Worm (Caenorhabditis elegans) whole organism, L4 larva: ENCODE measurements around the gene Y57G11C.5.

Experiments used
- D1046.2 ChIP-seq: fragments of 200-800 bp; sonication (Bioruptor generic); IDR thresholded peaks from 2 replicates; pipeline ENCODE4 v1.3.6; 2022; ENCODE audit warnings: missing genetic modification characterization, missing compliant biosample characterization
- R02D3.7 ChIP-seq: fragments of 150-350 bp; sonication (generic microtip); optimal IDR thresholded peaks from 3 replicates; lab custom pipeline; 2014; ENCODE audit warnings: missing biosample characterization, missing genetic modification characterization
- Y75B8A.6 ChIP-seq: fragments of 200-800 bp; sonication (Bioruptor generic); IDR thresholded peaks from 2 replicates; pipeline ENCODE4 v1.3.6; 2022; ENCODE audit warnings: missing genetic modification reagents, missing genetic modification characterization, missing compliant biosample characterization
- ZK546.5 ChIP-seq, 2 experiments: sonication (generic microtip); optimal IDR thresholded peaks; 2 replicates each; lab custom pipeline; 2017; ENCODE audit warnings: missing biosample characterization in 2 of 2, missing genetic modification characterization in 2 of 2
- aha-1 ChIP-seq: fragments of 150-350 bp; peaks from one replicate; lab custom pipeline; 2014; ENCODE audit warnings: missing biosample characterization, missing genetic modification characterization
- aly-2 ChIP-seq: sonication (generic microtip); optimal IDR thresholded peaks from 2 replicates; lab custom pipeline; 2018; ENCODE audit warnings: missing biosample characterization, missing genetic modification characterization
- arid-1 ChIP-seq: fragments of 200-800 bp; sonication (Bioruptor generic); conservative IDR thresholded peaks from 2 replicates; pipeline ENCODE4 v1.3.6; 2022; ENCODE audit warnings: missing genetic modification reagents, missing genetic modification characterization, missing compliant biosample characterization
- attf-4 ChIP-seq: sonication (generic microtip); optimal IDR thresholded peaks from 3 replicates; lab custom pipeline; 2017; ENCODE audit warnings: missing biosample characterization, missing genetic modification characterization
- ceh-20 ChIP-seq: fragments of 200-800 bp; sonication (Bioruptor generic); IDR thresholded peaks from 2 replicates; pipeline ENCODE4 v1.3.6; 2022; ENCODE audit warnings: missing genetic modification reagents, missing genetic modification characterization, missing compliant biosample characterization
- ces-1 ChIP-seq: fragments of 150-350 bp; sonication (generic microtip); optimal IDR thresholded peaks from 4 replicates; lab custom pipeline; 2014; ENCODE audit warnings: missing biosample characterization, missing genetic modification reagents, missing genetic modification characterization
- ctbp-1 ChIP-seq: fragments of 200-800 bp; sonication (Bioruptor generic); IDR thresholded peaks from 2 replicates; pipeline ENCODE4 v1.3.6; 2022; ENCODE audit warnings: missing genetic modification reagents, missing genetic modification characterization, missing compliant biosample characterization
- daf-12 ChIP-seq: fragments of 150-350 bp; optimal IDR thresholded peaks from 2 replicates; lab custom pipeline; 2014; ENCODE audit warnings: missing biosample characterization, missing genetic modification reagents, missing genetic modification characterization
- daf-16 ChIP-seq, 3 experiments: sonication (generic microtip); optimal IDR thresholded peaks; 2 replicates each; lab custom pipeline; 2016 to 2017; ENCODE audit warnings: missing genetic modification characterization in 3 of 3, missing genetic modification reagents in 3 of 3, mild to moderate bottlenecking in 2 of 3, missing compliant biosample characterization in 2 of 3, missing biosample characterization in 1 of 3, moderate library complexity in 1 of 3
- daf-19 ChIP-seq: fragments of 200-800 bp; sonication (Bioruptor generic); conservative IDR thresholded peaks from 2 replicates; pipeline ENCODE4 v1.3.6; 2022; ENCODE audit warnings: missing genetic modification characterization, missing compliant biosample characterization
- dmd-8 ChIP-seq: fragments of 200-800 bp; sonication (Bioruptor generic); IDR thresholded peaks from 2 replicates; pipeline ENCODE4 v1.3.6; 2022; ENCODE audit warnings: missing genetic modification characterization, missing compliant biosample characterization
- duxl-1 ChIP-seq: sonication (generic microtip); optimal IDR thresholded peaks from 2 replicates; lab custom pipeline; 2016; ENCODE audit warnings: mild to moderate bottlenecking, missing genetic modification characterization, moderate library complexity, missing compliant biosample characterization; ENCODE audit not compliant: poor library complexity
- dve-1 ChIP-seq: sonication (generic microtip); optimal IDR thresholded peaks from 2 replicates; lab custom pipeline; 2017; ENCODE audit warnings: antibody characterized with exemption, mild to moderate bottlenecking, missing genetic modification characterization, missing compliant biosample characterization; ENCODE audit not compliant: insufficient read depth
- egl-27 ChIP-seq: sonication (generic microtip); optimal IDR thresholded peaks from 3 replicates; lab custom pipeline; 2017; ENCODE audit warnings: missing biosample characterization, missing genetic modification reagents, missing genetic modification characterization
- egl-43 ChIP-seq: fragments of 200-800 bp; sonication (Bioruptor generic); IDR thresholded peaks from 2 replicates; pipeline ENCODE4 v1.3.6; 2022; ENCODE audit warnings: missing genetic modification reagents, missing genetic modification characterization, missing compliant biosample characterization
- fkh-10 ChIP-seq: fragments of 150-350 bp; optimal IDR thresholded peaks from 2 replicates; lab custom pipeline; 2014; ENCODE audit warnings: missing biosample characterization, missing genetic modification reagents, missing genetic modification characterization
- gei-8 ChIP-seq: fragments of 200-800 bp; sonication (Bioruptor generic); optimal IDR thresholded peaks from 2 replicates; lab custom pipeline; 2018; ENCODE audit warnings: mild to moderate bottlenecking, missing genetic modification characterization, missing compliant biosample characterization
- hif-1 ChIP-seq, 2 experiments: sonication (generic microtip); optimal IDR thresholded peaks; 2 replicates each; lab custom pipeline; 2016 to 2017; ENCODE audit warnings: missing compliant biosample characterization in 2 of 2, missing genetic modification characterization in 2 of 2, missing genetic modification reagents in 2 of 2, missing genotype in 2 of 2, mild to moderate bottlenecking in 1 of 2
- hlh-11 ChIP-seq: fragments of 200-800 bp; sonication (Bioruptor generic); optimal IDR thresholded peaks from 2 replicates; lab custom pipeline; 2018; ENCODE audit warnings: mild to moderate bottlenecking, missing genetic modification characterization, missing compliant biosample characterization
- lin-1 ChIP-seq: fragments of 200-800 bp; sonication (Bioruptor generic); IDR thresholded peaks from 2 replicates; pipeline ENCODE4 v1.3.6; 2022; ENCODE audit warnings: missing genetic modification reagents, missing genetic modification characterization, missing compliant biosample characterization
- lin-13 ChIP-seq: fragments of 150-350 bp; optimal IDR thresholded peaks from 2 replicates; lab custom pipeline; 2014; ENCODE audit warnings: missing biosample characterization, missing genetic modification reagents, missing genetic modification characterization
- lin-38 ChIP-seq: fragments of 200-800 bp; sonication (Bioruptor generic); IDR thresholded peaks from 2 replicates; pipeline ENCODE4 v1.3.6; 2022; ENCODE audit warnings: missing genetic modification reagents, missing genetic modification characterization, missing compliant biosample characterization
- lir-3 ChIP-seq: sonication (generic microtip); optimal IDR thresholded peaks from 2 replicates; lab custom pipeline; 2016; ENCODE audit warnings: mild to moderate bottlenecking, missing genetic modification characterization, missing compliant biosample characterization
- lsy-2 ChIP-seq, 2 experiments: fragments of 150-350 bp in 1 of 2; sonication (generic microtip) in 1 of 2; optimal IDR thresholded peaks; 2 replicates each; lab custom pipeline; 2014 to 2017; ENCODE audit warnings: missing biosample characterization in 2 of 2, missing genetic modification characterization in 2 of 2
- madf-5 ChIP-seq, 2 experiments: fragments of 200-800 bp; sonication (Bioruptor generic); IDR thresholded peaks; 2 replicates each; pipeline ENCODE4 v1.3.6; 2022; ENCODE audit warnings: missing compliant biosample characterization in 2 of 2, missing genetic modification characterization in 2 of 2
- mes-2 ChIP-seq: sonication (generic microtip); optimal IDR thresholded peaks from 2 replicates; lab custom pipeline; 2016; ENCODE audit warnings: missing genotype, mild to moderate bottlenecking, missing genetic modification characterization, missing compliant biosample characterization; ENCODE audit not compliant: poor library complexity, severe bottlenecking
- mxl-3 ChIP-seq: fragments of 200-800 bp; sonication (Bioruptor generic); optimal IDR thresholded peaks from 2 replicates; lab custom pipeline; 2018; ENCODE audit warnings: mild to moderate bottlenecking, missing genetic modification characterization, missing compliant biosample characterization
- nhr-102 ChIP-seq: sonication (generic microtip); optimal IDR thresholded peaks from 2 replicates; lab custom pipeline; 2016; ENCODE audit warnings: mild to moderate bottlenecking, missing genetic modification characterization, moderate library complexity, missing compliant biosample characterization
- nhr-41 ChIP-seq: fragments of 200-800 bp; sonication (Bioruptor generic); IDR thresholded peaks from 2 replicates; pipeline ENCODE4 v1.3.6; 2022; ENCODE audit warnings: missing genetic modification reagents, missing genetic modification characterization, missing compliant biosample characterization
- nhr-42 ChIP-seq: fragments of 200-800 bp; sonication (Bioruptor generic); IDR thresholded peaks from 2 replicates; pipeline ENCODE4 v1.3.6; 2022; ENCODE audit warnings: missing genetic modification characterization, missing compliant biosample characterization
- nhr-48 ChIP-seq: sonication (generic microtip); optimal IDR thresholded peaks from 2 replicates; lab custom pipeline; 2016; ENCODE audit warnings: mild to moderate bottlenecking, missing genetic modification characterization, missing compliant biosample characterization
- nhr-6 ChIP-seq: fragments of 150-350 bp; optimal IDR thresholded peaks from 2 replicates; lab custom pipeline; 2014; ENCODE audit warnings: missing biosample characterization, missing genetic modification characterization
- php-3 ChIP-seq: fragments of 200-800 bp; sonication (Bioruptor generic); IDR thresholded peaks from 2 replicates; pipeline ENCODE4 v1.3.6; 2022; ENCODE audit warnings: missing genetic modification reagents, missing genetic modification characterization, missing compliant biosample characterization
- skn-1 ChIP-seq: fragments of 150-350 bp; optimal IDR thresholded peaks from 2 replicates; lab custom pipeline; 2014; ENCODE audit warnings: missing biosample characterization, missing genetic modification characterization
- snpc-4 ChIP-seq: fragments of 150-350 bp; optimal IDR thresholded peaks from 2 replicates; lab custom pipeline; 2014; ENCODE audit warnings: missing biosample characterization, missing genetic modification characterization
- spr-1 ChIP-seq: sonication (generic microtip); optimal IDR thresholded peaks from 2 replicates; lab custom pipeline; 2016; ENCODE audit warnings: mild to moderate bottlenecking, missing genetic modification characterization, missing compliant biosample characterization
- spr-3 ChIP-seq: fragments of 200-800 bp; sonication (Bioruptor generic); optimal IDR thresholded peaks from 2 replicates; lab custom pipeline; 2018; ENCODE audit warnings: mild to moderate bottlenecking, missing genetic modification characterization, missing compliant biosample characterization
- tag-97 ChIP-seq: fragments of 200-800 bp; sonication (Bioruptor generic); IDR thresholded peaks from 2 replicates; pipeline ENCODE4 v1.3.6; 2022; ENCODE audit warnings: missing genetic modification characterization, missing compliant biosample characterization
- unc-130 ChIP-seq: sonication (generic microtip); optimal IDR thresholded peaks from 2 replicates; lab custom pipeline; 2016; ENCODE audit warnings: missing genetic modification reagents, missing genetic modification characterization, missing compliant biosample characterization
- zfp-2 ChIP-seq: sonication (generic microtip); optimal IDR thresholded peaks from 2 replicates; lab custom pipeline; 2016; ENCODE audit warnings: mild to moderate bottlenecking, missing genetic modification characterization, missing compliant biosample characterization
- zip-2 ChIP-seq: fragments of 150-350 bp; optimal IDR thresholded peaks from 2 replicates; lab custom pipeline; 2014; ENCODE audit warnings: missing biosample characterization, missing genetic modification characterization
- ztf-11 ChIP-seq: fragments of 150-350 bp; optimal IDR thresholded peaks from 2 replicates; lab custom pipeline; 2014; ENCODE audit warnings: missing biosample characterization, missing genetic modification characterization

Gene Y57G11C.5

DNA sequence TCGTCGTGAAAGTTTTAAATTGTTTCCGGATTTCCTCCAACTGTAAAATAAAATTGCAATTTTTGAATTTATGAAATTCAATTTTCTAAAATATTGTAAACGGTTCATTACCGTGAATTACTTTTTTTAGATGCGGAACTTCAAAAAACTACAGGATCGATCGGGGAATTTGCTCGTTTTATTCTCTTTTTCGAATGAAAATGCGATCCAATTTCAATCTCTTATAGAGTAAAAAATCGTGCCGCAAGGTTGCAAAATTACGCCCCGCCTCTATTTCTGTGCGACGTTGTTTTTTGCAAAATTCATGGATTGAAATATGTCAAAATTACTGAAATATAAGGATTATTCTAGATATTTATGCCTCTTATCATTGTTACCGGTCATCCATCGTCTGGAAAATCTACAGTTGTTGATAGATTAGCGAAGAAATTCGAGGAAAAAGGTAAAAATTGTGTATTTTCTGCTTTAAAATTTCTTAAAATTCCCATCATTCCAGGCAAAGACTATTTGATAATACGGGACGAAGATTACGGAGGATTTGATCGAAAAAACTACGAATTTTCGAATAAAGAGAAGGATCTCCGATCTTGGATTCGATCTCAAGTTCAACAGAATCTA lies 4.1 kb upstream of the Y57G11C.5 start, which contains the start of gene Y57G11C.43 (continued):
- TF ChIP-seq nhr-102 (tag; lab: Kevin White, UChicago) (no peak), ces-1 (no peak), dmd-8 (GFP tag; lab: Robert Waterston, UW) (no peak), aha-1 (peak; percentile 66), ztf-11 (no peak), ZK546.5 (tag; optimal IDR thresholded peaks at IDR 0.05; lab: Kevin White, UChicago) (no peak), spr-1 (tag; lab: Kevin White, UChicago) (no peak), tag-97 (GFP tag; lab: Robert Waterston, UW) (no peak), lir-3 (tag; lab: Kevin White, UChicago) (no peak), ceh-20 (GFP tag; lab: Robert Waterston, UW) (no peak), R02D3.7 (tag; lab: Kevin White, UChicago) (no peak), gei-8 (GFP tag; lab: Kevin White, UChicago) (no peak), daf-16 (GFP tag; optimal IDR thresholded peaks at IDR 0.05; lab: Kevin White, UChicago) (no peak), daf-16 (tag; optimal IDR thresholded peaks at IDR 0.05; lab: Kevin White, UChicago) (no peak), Y75B8A.6 (GFP tag; lab: Robert Waterston, UW) (no peak), nhr-6 (tag; lab: Kevin White, UChicago) (no peak), dve-1 (tag; lab: Kevin White, UChicago) (peak; percentile 14), mes-2 (tag; lab: Kevin White, UChicago) (peak; percentile 27)

DNA sequence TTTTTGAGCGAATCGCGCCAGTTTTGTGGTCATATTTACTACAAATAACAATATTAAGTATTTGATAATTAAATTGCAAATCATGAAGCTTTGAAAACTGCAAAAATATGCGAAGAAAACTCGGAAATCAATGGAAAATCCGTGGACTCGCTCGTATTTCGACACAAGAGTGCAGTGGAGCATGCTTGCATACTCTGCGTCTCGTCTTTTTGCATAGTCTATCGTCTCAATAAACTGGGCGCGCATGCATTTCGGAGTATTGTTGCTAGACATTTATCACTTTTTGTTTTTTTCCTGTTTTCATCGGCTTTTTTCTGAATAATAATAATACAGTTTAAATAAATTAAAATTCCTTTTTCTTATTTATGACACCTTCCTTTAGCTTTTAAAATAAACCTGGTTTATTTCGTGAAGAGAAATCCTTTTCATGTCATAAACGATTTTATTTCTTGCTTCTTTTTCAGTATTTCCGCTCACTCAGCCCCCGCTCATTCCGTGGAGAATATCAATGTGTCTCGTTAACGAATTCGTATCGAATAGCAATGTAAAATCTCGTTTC lies 2.5 kb upstream of the Y57G11C.5 start, which contains the start of the genes mrps-7 and Y57G11C.3:
Gene mrps-7, minus strand, starts transcription at position 38 of the 559 bp plus-strand sequence.
Gene Y57G11C.3, plus strand, starts transcription at position 509 of the 559 bp plus-strand sequence.
- TF ChIP-seq egl-27 (tag; lab: Kevin White, UChicago) (no peak), ctbp-1 (GFP tag; lab: Robert Waterston, UW) (0 out of 2 replicates have a peak, but pooled peaks have one; percentile 52), egl-43 (GFP tag; lab: Robert Waterston, UW) (0 out of 2 replicates have a peak, but pooled peaks have one; percentile 41), mxl-3 (peak; percentile 24), spr-1 (tag; lab: Kevin White, UChicago) (peak; percentile 67), zip-2 (tag; lab: Kevin White, UChicago) (no peak), lin-1 (GFP tag; lab: Robert Waterston, UW) (0 out of 2 replicates have a peak, but pooled peaks have one; percentile 14), snpc-4 (tag; lab: Kevin White, UChicago) (peak; percentile 38), lsy-2 (tag; optimal IDR thresholded peaks at IDR 0.05; lab: Kevin White, UChicago) (peak; percentile 67 to 95), duxl-1 (tag; lab: Kevin White, UChicago) (peak; percentile 85), daf-19 (GFP tag; lab: Robert Waterston, UW) (no peak), arid-1 (peak; percentile 61; the same call in 1 of the 2 replicates), lin-13 (GFP tag; lab: Kevin White, UChicago) (peak; percentile 76), D1046.2 (no peak), dve-1 (tag; lab: Kevin White, UChicago) (peak; percentile 97), nhr-48 (peak; percentile 24), nhr-42 (GFP tag; lab: Robert Waterston, UW) (0 out of 2 replicates have a peak, but pooled peaks have one; percentile 44), fkh-10 (GFP tag; lab: Kevin White, UChicago) (peak; percentile 82), hif-1 (tag; optimal IDR thresholded peaks at IDR 0.05; lab: Kevin White, UChicago) (peak in 1 of 2 experiments; percentile 73), lin-38 (GFP tag; lab: Robert Waterston, UW) (peak; percentile 100), zfp-2 (tag; lab: Kevin White, UChicago) (peak; percentile 45), php-3 (GFP tag; lab: Robert Waterston, UW) (peak; percentile 58; the same call in 1 of the 2 replicates), attf-4 (no peak), unc-130 (GFP tag; lab: Kevin White, UChicago) (peak; percentile 27), nhr-102 (tag; lab: Kevin White, UChicago) (peak; percentile 75), hlh-11 (peak; percentile 76), nhr-41 (GFP tag; lab: Robert Waterston, UW) (no peak), nhr-6 (tag; lab: Kevin White, UChicago) (peak; percentile 94), mes-2 (tag; lab: Kevin White, UChicago) (peak; percentile 93), madf-5 (GFP tag; IDR thresholded peaks at IDR 0.05; lab: Robert Waterston, UW) (no peak), spr-3 (GFP tag; lab: Kevin White, UChicago) (peak; percentile 55), aly-2 (no peak), daf-12 (tag; lab: Kevin White, UChicago) (no peak), gei-8 (GFP tag; lab: Kevin White, UChicago) (no peak), skn-1 (tag; lab: Kevin White, UChicago) (no peak)
